Worm (Caenorhabditis elegans) whole organism, early embryonic: ENCODE measurements around the gene sago-1.

Experiments used
- B0310.2 ChIP-seq: sonication (generic microtip); optimal IDR thresholded peaks from 2 replicates; lab custom pipeline; 2016; ENCODE audit warnings: mild to moderate bottlenecking, missing genetic modification characterization, missing compliant biosample characterization
- F13C5.2 ChIP-seq: sonication (generic microtip); optimal IDR thresholded peaks from 2 replicates; lab custom pipeline; 2017; ENCODE audit warnings: mild to moderate bottlenecking, missing genetic modification characterization, inconsistent platforms, missing compliant biosample characterization
- aly-1 ChIP-seq: sonication (generic microtip); optimal IDR thresholded peaks from 2 replicates; lab custom pipeline; 2016; ENCODE audit warnings: missing genetic modification characterization, missing compliant biosample characterization
- ama-1 ChIP-seq: fragments of 150-350 bp; optimal IDR thresholded peaks from 2 replicates; lab custom pipeline; 2014
- ceh-13 ChIP-seq: fragments of 200-800 bp; sonication (Bioruptor generic); optimal IDR thresholded peaks from 2 replicates; lab custom pipeline; 2018; ENCODE audit warnings: mild to moderate bottlenecking, missing genetic modification characterization, missing compliant biosample characterization
- ceh-36 ChIP-seq: sonication (generic microtip); optimal IDR thresholded peaks from 2 replicates; lab custom pipeline; 2016; ENCODE audit warnings: missing genetic modification characterization, inconsistent platforms, missing compliant biosample characterization
- ets-7 ChIP-seq: sonication (generic microtip); optimal IDR thresholded peaks from 2 replicates; lab custom pipeline; 2016; ENCODE audit warnings: missing genotype, missing genetic modification characterization, missing compliant biosample characterization
- flt-1 ChIP-seq: fragments of 200-800 bp; sonication (Bioruptor generic); IDR thresholded peaks from 2 replicates; pipeline ENCODE4 v1.3.6; 2022; ENCODE audit warnings: missing genetic modification characterization, missing compliant biosample characterization
- hmbx-1 ChIP-seq: sonication (generic microtip); optimal IDR thresholded peaks from 2 replicates; lab custom pipeline; 2016; ENCODE audit warnings: mild to moderate bottlenecking, missing genetic modification characterization, missing compliant biosample characterization
- hmg-4 ChIP-seq: fragments of 200-800 bp; sonication (Bioruptor generic); optimal IDR thresholded peaks from 2 replicates; lab custom pipeline; 2018; ENCODE audit warnings: mild to moderate bottlenecking, missing genetic modification characterization, missing compliant biosample characterization
- hnd-1 ChIP-seq: sonication (generic microtip); optimal IDR thresholded peaks from 2 replicates; lab custom pipeline; 2016; ENCODE audit warnings: missing genetic modification characterization, missing compliant biosample characterization
- pes-1 ChIP-seq: fragments of 200-800 bp; sonication (Bioruptor generic); IDR thresholded peaks from 2 replicates; pipeline ENCODE4 v1.3.6; 2022; ENCODE audit warnings: missing genetic modification reagents, missing genetic modification characterization, missing compliant biosample characterization
- scrt-1 ChIP-seq: fragments of 200-800 bp; sonication (Bioruptor generic); IDR thresholded peaks from 2 replicates; pipeline ENCODE4 v1.3.6; 2022; ENCODE audit warnings: missing genetic modification characterization, missing compliant biosample characterization
- sea-1 ChIP-seq: fragments of 200-800 bp; sonication (Bioruptor generic); conservative IDR thresholded peaks from 2 replicates; pipeline ENCODE4 v1.3.6; 2022; ENCODE audit warnings: missing genetic modification characterization, missing compliant biosample characterization
- tbx-11 ChIP-seq: fragments of 200-800 bp; sonication (Bioruptor generic); IDR thresholded peaks from 2 replicates; pipeline ENCODE4 v1.3.6; 2022; ENCODE audit warnings: missing genetic modification characterization, missing compliant biosample characterization
- tbx-37 ChIP-seq: fragments of 200-800 bp; sonication (Bioruptor generic); conservative IDR thresholded peaks from 2 replicates; pipeline ENCODE4 v1.3.6; 2022; ENCODE audit warnings: missing genetic modification reagents, missing genetic modification characterization, missing compliant biosample characterization
- tra-4 ChIP-seq: sonication (generic microtip); optimal IDR thresholded peaks from 2 replicates; lab custom pipeline; 2017; ENCODE audit warnings: missing genetic modification characterization, missing compliant biosample characterization

Gene sago-1

ce11 chrV:6302465-6302864, 1.1 kb upstream of the sago-1 start:
- TF ChIP-seq hmbx-1 (no peak), B0310.2 (no peak), F13C5.2 (no peak), aly-1 (no peak), sea-1 (GFP tag; lab: Robert Waterston, UW) (no peak), tra-4 (no peak)

- TF ChIP-seq flt-1 (GFP tag; lab: Robert Waterston, UW), result no peak
- TF ChIP-seq aly-1, result no peak
- TF ChIP-seq ama-1 (lab: Kevin White, UChicago), result no peak
- no peak for TF ChIP-seq hmg-4 (GFP tag; lab: Kevin White, UChicago)
- TF ChIP-seq scrt-1 (GFP tag; lab: Robert Waterston, UW), result no peak
- no peak for TF ChIP-seq F13C5.2
- TF ChIP-seq pes-1 (GFP tag; lab: Robert Waterston, UW), result no peak
- TF ChIP-seq ceh-13, result no peak
Observed at ce11 chrV:6311936-6312335, 8.4 kb downstream of the sago-1 start.

ce11 chrV:6316632-6317031, 13.1 kb downstream of the sago-1 start, which contains the start of gene cest-24:
cest-24 (plus strand) TSS chrV:6316932.
- TF ChIP-seq hmbx-1 (no peak), tbx-11 (GFP tag; lab: Robert Waterston, UW) (no peak), hmg-4 (GFP tag; lab: Kevin White, UChicago) (no peak), ets-7 (tag; lab: Kevin White, UChicago) (no peak), sea-1 (GFP tag; lab: Robert Waterston, UW) (no peak), F13C5.2 (no peak), ceh-36 (tag; lab: Kevin White, UChicago) (no peak), tbx-37 (GFP tag; lab: Robert Waterston, UW) (no peak), pes-1 (GFP tag; lab: Robert Waterston, UW) (no peak), ceh-13 (no peak)

- TF ChIP-seq ama-1 (lab: Kevin White, UChicago) (no peak), tra-4 (no peak), scrt-1 (GFP tag; lab: Robert Waterston, UW) (no peak), hmg-4 (GFP tag; lab: Kevin White, UChicago) (no peak), hnd-1 (tag; lab: Kevin White, UChicago) (no peak), sea-1 (GFP tag; lab: Robert Waterston, UW) (no peak), tbx-37 (GFP tag; lab: Robert Waterston, UW) (no peak), ceh-36 (tag; lab: Kevin White, UChicago) (no peak), flt-1 (GFP tag; lab: Robert Waterston, UW) (no peak)
Observed at ce11 chrV:6317928-6318327, 14.4 kb downstream of the sago-1 start.

ce11 chrV:6319358-6319757, 15.8 kb downstream of the sago-1 start:
- TF ChIP-seq B0310.2 (no peak), pes-1 (GFP tag; lab: Robert Waterston, UW) (no peak), hmbx-1 (no peak), ets-7 (tag; lab: Kevin White, UChicago) (no peak), sea-1 (GFP tag; lab: Robert Waterston, UW) (no peak), ceh-36 (tag; lab: Kevin White, UChicago) (no peak), F13C5.2 (no peak), ceh-13 (no peak), ama-1 (lab: Kevin White, UChicago) (no peak), tra-4 (no peak), hnd-1 (tag; lab: Kevin White, UChicago) (no peak), scrt-1 (GFP tag; lab: Robert Waterston, UW) (no peak), aly-1 (no peak), tbx-37 (GFP tag; lab: Robert Waterston, UW) (no peak), tbx-11 (GFP tag; lab: Robert Waterston, UW) (no peak), hmg-4 (GFP tag; lab: Kevin White, UChicago) (no peak), flt-1 (GFP tag; lab: Robert Waterston, UW) (no peak)

ce11 chrV:6321280-6321679, 17.7 kb downstream of the sago-1 start:
- TF ChIP-seq F13C5.2, result no peak
- TF ChIP-seq tra-4, result no peak
- no peak for TF ChIP-seq aly-1
- TF ChIP-seq hmbx-1, result no peak
- no peak for TF ChIP-seq ceh-13
- TF ChIP-seq ceh-36 (tag; lab: Kevin White, UChicago), result no peak

- TF ChIP-seq hnd-1 (tag; lab: Kevin White, UChicago) (no peak), hmg-4 (GFP tag; lab: Kevin White, UChicago) (no peak), F13C5.2 (no peak), sea-1 (GFP tag; lab: Robert Waterston, UW) (no peak), ceh-36 (tag; lab: Kevin White, UChicago) (no peak), ceh-13 (no peak), ets-7 (tag; lab: Kevin White, UChicago) (no peak), tbx-11 (GFP tag; lab: Robert Waterston, UW) (no peak), tbx-37 (GFP tag; lab: Robert Waterston, UW) (no peak), B0310.2 (no peak)
Observed at ce11 chrV:6321733-6322198, 18.2 kb downstream of the sago-1 start, which contains the start of gene T28C12.15. T28C12.15 (minus strand) TSS chrV:6321783.

- TF ChIP-seq scrt-1 (GFP tag; lab: Robert Waterston, UW), result no peak
- no peak for TF ChIP-seq ceh-13
- no peak for TF ChIP-seq F13C5.2
- no peak for TF ChIP-seq tbx-37 (GFP tag; lab: Robert Waterston, UW)
- TF ChIP-seq hnd-1 (tag; lab: Kevin White, UChicago), result no peak
- no peak for TF ChIP-seq pes-1 (GFP tag; lab: Robert Waterston, UW)
- no peak for TF ChIP-seq hmg-4 (GFP tag; lab: Kevin White, UChicago)
- TF ChIP-seq sea-1 (GFP tag; lab: Robert Waterston, UW), result no peak
- no peak for TF ChIP-seq ets-7 (tag; lab: Kevin White, UChicago)
- no peak for TF ChIP-seq hmbx-1
- no peak for TF ChIP-seq B0310.2
- TF ChIP-seq tra-4, result no peak
- TF ChIP-seq ama-1 (lab: Kevin White, UChicago), result no peak
- no peak for TF ChIP-seq aly-1
- no peak for TF ChIP-seq ceh-36 (tag; lab: Kevin White, UChicago)
- TF ChIP-seq flt-1 (GFP tag; lab: Robert Waterston, UW), result no peak
- no peak for TF ChIP-seq tbx-11 (GFP tag; lab: Robert Waterston, UW)
Observed at ce11 chrV:6322749-6323367, 19.3 kb downstream of the sago-1 start.
